Fruit fly (Drosophila melanogaster): ENCODE results near the gene X11Lbeta.

Gene X11Lbeta

dm6 chrX:10737422-10738150 lies 110.0 kb downstream of the X11Lbeta start (continued):
- TF ChIP-seq cg (GFP tag; optimal IDR thresholded peaks at IDR 0.05) (peak; percentile 41), pb (GFP tag; optimal IDR thresholded peaks at IDR 0.05) (peak; percentile 88), az2 (GFP tag; optimal IDR thresholded peaks at IDR 0.05) (peak; percentile 68), CG6854 (GFP tag; optimal IDR thresholded peaks at IDR 0.05) (peak; percentile 78), CG42726 (GFP tag; IDR thresholded peaks at IDR 0.05; ENCODE audit: partially characterized antibody) (no peak), CG2875 (GFP tag; optimal IDR thresholded peaks at IDR 0.05) (peak; percentile 82), CG17612 (GFP tag; IDR thresholded peaks at IDR 0.05) (no peak), Nf-YA (GFP tag; IDR thresholded peaks at IDR 0.05) (peak; percentile 77), CG17186 (GFP tag; optimal IDR thresholded peaks at IDR 0.05) (peak; percentile 66), her (GFP tag; optimal IDR thresholded peaks at IDR 0.05) (peak; percentile 62), onecut (GFP tag; IDR thresholded peaks at IDR 0.05) (peak; percentile 77), zfh1 (GFP tag; IDR thresholded peaks at IDR 0.05) (peak; percentile 91), Oli (tag; optimal IDR thresholded peaks at IDR 0.05) (peak; percentile 90), pnt (GFP tag; optimal IDR thresholded peaks at IDR 0.05) (peak; percentile 77), oc (tag; optimal IDR thresholded peaks at IDR 0.05) (peak; percentile 90), CG11723 (GFP tag; optimal IDR thresholded peaks at IDR 0.05) (peak; percentile 65), dm (GFP tag; optimal IDR thresholded peaks at IDR 0.05) (peak; percentile 71), CG11093 (GFP tag; IDR thresholded peaks at IDR 0.05) (peak; percentile 80; the same call in 2 of the 3 replicates), CG6689 (GFP tag; IDR thresholded peaks at IDR 0.05) (peak; percentile 82), CG4328 (GFP tag; optimal IDR thresholded peaks at IDR 0.05) (peak; percentile 39), chif (GFP tag; optimal IDR thresholded peaks at IDR 0.05) (peak; percentile 69 to 74), Vsx1 (GFP tag; optimal IDR thresholded peaks at IDR 0.05) (peak; percentile 73), CG1602 (GFP tag; optimal IDR thresholded peaks at IDR 0.05) (peak; percentile 62), CG8089 (GFP tag; optimal IDR thresholded peaks at IDR 0.05) (peak; percentile 74), Fer1 (GFP tag; optimal IDR thresholded peaks at IDR 0.05) (peak; percentile 89), CG17912 (GFP tag; optimal IDR thresholded peaks at IDR 0.05) (peak; percentile 27), Rfx (GFP tag; IDR thresholded peaks at IDR 0.05) (peak; percentile 83), grau (tag; optimal IDR thresholded peaks at IDR 0.05) (peak; percentile 87), jumu (GFP tag; optimal IDR thresholded peaks at IDR 0.05) (peak; percentile 87), unc-4 (GFP tag; IDR thresholded peaks at IDR 0.05; ENCODE audit: partially characterized antibody) (no peak), jing (GFP tag; optimal IDR thresholded peaks at IDR 0.05) (peak; percentile 77), fd3F (GFP tag; optimal IDR thresholded peaks at IDR 0.05) (peak; percentile 67), schlank (tag; optimal IDR thresholded peaks at IDR 0.05) (peak; percentile 77), Sin3A (optimal IDR thresholded peaks at IDR 0.05) (no peak), CG9797 (GFP tag; optimal IDR thresholded peaks at IDR 0.05) (no peak), Hr3 (GFP tag; optimal IDR thresholded peaks at IDR 0.05) (peak; percentile 79), CG2116 (GFP tag; optimal IDR thresholded peaks at IDR 0.05) (peak; percentile 6), Pdp1 (GFP tag; optimal IDR thresholded peaks at IDR 0.05) (peak; percentile 61 to 78), NK7.1 (GFP tag; optimal IDR thresholded peaks at IDR 0.05) (peak; percentile 84), bsh (GFP tag; optimal IDR thresholded peaks at IDR 0.05) (peak; percentile 49 to 95), kay (GFP tag; optimal IDR thresholded peaks at IDR 0.05) (peak; percentile 22), CG15073 (GFP tag; optimal IDR thresholded peaks at IDR 0.05) (no peak), salm (tag; optimal IDR thresholded peaks at IDR 0.05) (peak; percentile 81), CG10979 (tag; optimal IDR thresholded peaks at IDR 0.05) (peak; percentile 88), hkb (optimal IDR thresholded peaks at IDR 0.05) (no peak), hkb (GFP tag; IDR thresholded peaks at IDR 0.05) (peak; percentile 88), tx (GFP tag; optimal IDR thresholded peaks at IDR 0.05) (peak; percentile 81), CG1603 (tag; optimal IDR thresholded peaks at IDR 0.05) (peak; percentile 95), CG8765 (GFP tag; IDR thresholded peaks at IDR 0.05) (peak; percentile 59; the same call in 1 of the 2 replicates), ssp (GFP tag; IDR thresholded peaks at IDR 0.05) (peak; percentile 79)
